Fruit fly (Drosophila melanogaster): ENCODE results near the gene CG14551.

Gene CG14551

DNA sequence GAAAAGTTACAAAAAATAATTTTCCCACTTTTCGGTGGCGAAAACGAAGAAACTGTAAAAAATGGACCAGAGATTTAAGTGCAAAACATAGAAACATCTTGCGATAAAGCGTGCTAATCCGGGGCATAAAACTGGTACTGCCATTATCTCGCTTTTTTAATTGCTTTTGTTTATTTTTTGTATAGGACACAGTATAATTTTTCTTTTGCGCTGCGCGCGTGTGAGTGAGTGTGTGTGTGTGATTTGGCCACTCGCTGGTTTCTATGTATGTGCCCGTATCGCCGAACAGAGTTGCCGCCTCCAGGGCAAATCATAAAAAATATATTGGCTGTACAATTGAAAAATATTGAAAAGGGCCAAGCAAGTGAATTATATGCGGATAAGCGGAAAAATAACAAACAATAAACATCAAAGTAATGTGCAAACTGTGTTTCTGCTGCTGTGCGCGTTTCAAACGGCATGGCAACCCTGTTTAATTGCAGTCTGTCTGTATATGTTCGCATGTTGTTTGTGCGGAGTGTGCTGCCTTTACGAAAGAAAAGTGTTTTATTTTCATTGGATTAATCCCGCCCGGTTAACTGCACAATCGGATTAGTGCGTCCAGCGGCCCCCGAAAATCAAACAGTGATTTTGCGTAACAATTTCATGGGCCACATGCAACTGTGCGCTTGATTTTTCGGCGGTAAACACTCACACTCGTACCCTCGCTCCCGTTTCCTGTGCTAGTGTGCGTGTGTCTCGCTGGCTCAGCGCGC is 20.5 kb downstream of the CG14551 start (continued):
- TF ChIP-seq Camta (GFP tag; optimal IDR thresholded peaks at IDR 0.05) (peak; percentile 97), sisA (GFP tag; IDR thresholded peaks at IDR 0.05) (peak; percentile 96), bsh (GFP tag; optimal IDR thresholded peaks at IDR 0.05) (peak; percentile 82 to 98), Asciz (GFP tag; optimal IDR thresholded peaks at IDR 0.05) (peak; percentile 92), Fer1 (GFP tag; optimal IDR thresholded peaks at IDR 0.05) (peak; percentile 93), mam (GFP tag; optimal IDR thresholded peaks at IDR 0.05) (peak; percentile 97), tx (GFP tag; optimal IDR thresholded peaks at IDR 0.05) (peak; percentile 97), pros (GFP tag; optimal IDR thresholded peaks at IDR 0.05) (no peak), CG10274 (GFP tag; optimal IDR thresholded peaks at IDR 0.05) (peak; percentile 86), Blimp-1 (GFP tag; optimal IDR thresholded peaks at IDR 0.05) (peak; percentile 93), Spps (tag; optimal IDR thresholded peaks at IDR 0.05) (peak; percentile 89), Pdp1 (GFP tag; optimal IDR thresholded peaks at IDR 0.05) (peak; percentile 96 to 97), CG18619 (GFP tag; optimal IDR thresholded peaks at IDR 0.05) (peak; percentile 95), bbx (GFP tag; IDR thresholded peaks at IDR 0.05; ENCODE audit: partially characterized antibody) (no peak), CG7987 (GFP tag; optimal IDR thresholded peaks at IDR 0.05) (peak; percentile 85), CG42726 (GFP tag; IDR thresholded peaks at IDR 0.05; ENCODE audit: partially characterized antibody) (no peak), ttk (GFP tag; IDR thresholded peaks at IDR 0.05) (peak; percentile 96), pzg (GFP tag; optimal IDR thresholded peaks at IDR 0.05) (peak; percentile 33), emc (GFP tag; optimal IDR thresholded peaks at IDR 0.05) (peak; percentile 91), Lim3 (GFP tag; IDR thresholded peaks at IDR 0.05) (peak; percentile 87), dpn (GFP tag; optimal IDR thresholded peaks at IDR 0.05) (peak; percentile 98), maf-S (GFP tag; optimal IDR thresholded peaks at IDR 0.05) (peak; percentile 97), CG17385 (GFP tag; optimal IDR thresholded peaks at IDR 0.05) (peak; percentile 93), CG2129 (GFP tag; IDR thresholded peaks at IDR 0.05; ENCODE audit: partially characterized antibody) (no peak), prd (optimal IDR thresholded peaks at IDR 0.05) (no peak), prd (GFP tag; IDR thresholded peaks at IDR 0.05) (peak; percentile 98), CG3995 (GFP tag; optimal IDR thresholded peaks at IDR 0.05) (peak; percentile 83), sim (GFP tag; IDR thresholded peaks at IDR 0.05) (peak; percentile 95), Med (GFP tag) (peak; percentile 100), bigmax (GFP tag; optimal IDR thresholded peaks at IDR 0.05) (peak; percentile 44), CG9609 (GFP tag; optimal IDR thresholded peaks at IDR 0.05) (peak; percentile 97), CG13624 (GFP tag; optimal IDR thresholded peaks at IDR 0.05) (peak; percentile 96), repo (GFP tag; optimal IDR thresholded peaks at IDR 0.05) (peak; percentile 96), zfh1 (GFP tag; IDR thresholded peaks at IDR 0.05) (peak; percentile 98), CG31388 (GFP tag; optimal IDR thresholded peaks at IDR 0.05) (peak; percentile 89), toy (GFP tag; IDR thresholded peaks at IDR 0.05) (peak; percentile 87), CG6683 (GFP tag; optimal IDR thresholded peaks at IDR 0.05) (peak; percentile 87), Elba2 (GFP tag; optimal IDR thresholded peaks at IDR 0.05) (peak; percentile 77), lilli (GFP tag; optimal IDR thresholded peaks at IDR 0.05) (peak; percentile 98), CG11696 (GFP tag; IDR thresholded peaks at IDR 0.05) (peak; percentile 90), ara (GFP tag; IDR thresholded peaks at IDR 0.05) (peak; percentile 98), fu2 (GFP tag; optimal IDR thresholded peaks at IDR 0.05) (peak; percentile 95), CG14667 (GFP tag; IDR thresholded peaks at IDR 0.05) (peak; percentile 95), C15 (GFP tag; IDR thresholded peaks at IDR 0.05) (peak; percentile 85), trh (GFP tag; optimal IDR thresholded peaks at IDR 0.05) (peak; percentile 91), CG32772 (GFP tag; IDR thresholded peaks at IDR 0.05) (peak; percentile 97), z (GFP tag; IDR thresholded peaks at IDR 0.05) (peak; percentile 72; the same call in 2 of the 3 replicates), nau (GFP tag; optimal IDR thresholded peaks at IDR 0.05) (no peak), CG15011 (GFP tag; optimal IDR thresholded peaks at IDR 0.05) (peak; percentile 89)

Measured in whole organism, embryonic.